Worm (Caenorhabditis elegans): ENCODE measurements around the gene B0281.5.

B0281.5 gene

DNA sequence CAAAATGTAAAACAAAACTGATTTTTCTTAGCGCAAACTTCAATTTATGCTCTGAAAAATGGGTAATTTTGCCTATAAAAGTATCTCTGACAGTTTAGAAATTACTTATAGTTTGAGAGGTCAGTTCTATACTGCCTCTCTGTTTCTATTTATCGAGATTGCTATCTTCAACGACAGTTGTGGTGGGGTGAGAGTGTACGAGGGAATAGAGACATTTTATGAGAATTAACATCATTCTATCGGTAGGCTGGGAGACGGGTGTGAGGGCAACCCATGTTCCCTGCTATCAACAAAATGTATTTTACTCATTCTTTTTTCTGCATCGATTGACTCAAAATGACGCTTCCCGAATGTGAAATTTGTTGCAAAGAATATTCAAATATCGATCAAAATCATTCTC is 19.3 kb upstream of the B0281.5 start, which contains the start of gene ZK1240.3 (continued):
- TF ChIP-seq lin-38 (GFP tag; IDR thresholded peaks at IDR 0.05) = no peak
- TF ChIP-seq cey-2 (tag; optimal IDR thresholded peaks at IDR 0.05; ENCODE audit: borderline replicate concordance, insufficient read depth) = no peak
- TF ChIP-seq dmd-6 (GFP tag; IDR thresholded peaks at IDR 0.05) = peak; percentile 69
- TF ChIP-seq dmd-9 (GFP tag; IDR thresholded peaks at IDR 0.05) = no peak
- peak; percentile 32 for TF ChIP-seq T20F7.1 (GFP tag; optimal IDR thresholded peaks at IDR 0.05)
- no peak for TF ChIP-seq nhr-10 (tag; optimal IDR thresholded peaks at IDR 0.05)
- TF ChIP-seq nhr-25 (tag; optimal IDR thresholded peaks at IDR 0.05; ENCODE audit: borderline replicate concordance, insufficient read depth) = no peak
- peak; percentile 80 for TF ChIP-seq aha-1 (tag)
- no peak for TF ChIP-seq zfp-3 (GFP tag; conservative IDR thresholded peaks at IDR 0.05)
- TF ChIP-seq daf-8 (GFP tag; IDR thresholded peaks at IDR 0.05) = no peak
- no peak for TF ChIP-seq nhr-237 (tag; optimal IDR thresholded peaks at IDR 0.05)
- no peak for TF ChIP-seq nhr-6 (tag; optimal IDR thresholded peaks at IDR 0.05)
- TF ChIP-seq ceh-28 (tag; optimal IDR thresholded peaks at IDR 0.05) = no peak
- no peak for TF ChIP-seq mxl-2 (GFP tag; conservative IDR thresholded peaks at IDR 0.05)
- TF ChIP-seq F49E8.2 (tag; optimal IDR thresholded peaks at IDR 0.05; ENCODE audit: borderline replicate concordance) = no peak
- no peak for TF ChIP-seq gei-8 (GFP tag; optimal IDR thresholded peaks at IDR 0.05)
- no peak for TF ChIP-seq set-16 (GFP tag; IDR thresholded peaks at IDR 0.05)
- TF ChIP-seq lim-7 (GFP tag; IDR thresholded peaks at IDR 0.05) = no peak
- no peak for TF ChIP-seq nhr-48 (tag; optimal IDR thresholded peaks at IDR 0.05)
- no peak for TF ChIP-seq spr-1 (tag; optimal IDR thresholded peaks at IDR 0.05)
- TF ChIP-seq nhr-76 (tag; optimal IDR thresholded peaks at IDR 0.05) = no peak
- peak; percentile 58 for TF ChIP-seq hlh-11 (tag; optimal IDR thresholded peaks at IDR 0.05)
- TF ChIP-seq rbr-2 (tag; optimal IDR thresholded peaks at IDR 0.05) = no peak
- TF ChIP-seq ztf-7 (tag; optimal IDR thresholded peaks at IDR 0.05) = no peak
- TF ChIP-seq nhr-111 (GFP tag; optimal IDR thresholded peaks at IDR 0.05) = no peak
- TF ChIP-seq unc-62 (GFP tag; optimal IDR thresholded peaks at IDR 0.05 in 1 of 2) = peak in 1 of 2 experiments; percentile 37
- TF ChIP-seq unc-62 (tag; optimal IDR thresholded peaks at IDR 0.05) = no peak
- no peak for TF ChIP-seq sdz-12 (GFP tag; optimal IDR thresholded peaks at IDR 0.05)
- TF ChIP-seq nhr-28 (tag; optimal IDR thresholded peaks at IDR 0.05) = peak; percentile 78
- no peak for TF ChIP-seq nhr-77 (tag; optimal IDR thresholded peaks at IDR 0.05)
- TF ChIP-seq lin-15B (tag; optimal IDR thresholded peaks at IDR 0.05) = no peak
- no peak for TF ChIP-seq aly-2 (tag; optimal IDR thresholded peaks at IDR 0.05)
- TF ChIP-seq hlh-30 (tag; optimal IDR thresholded peaks at IDR 0.05; ENCODE audit: insufficient read depth) = no peak
- TF ChIP-seq lir-3 (tag; optimal IDR thresholded peaks at IDR 0.05) = no peak
- no peak for TF ChIP-seq ZK337.2 (GFP tag; IDR thresholded peaks at IDR 0.05)
- TF ChIP-seq nhr-41 (GFP tag; IDR thresholded peaks at IDR 0.05) = peak; percentile 55; the same call in 1 of the 2 replicates
- peak; percentile 91 for TF ChIP-seq pqm-1 (tag; optimal IDR thresholded peaks at IDR 0.05)
- TF ChIP-seq saeg-2 (GFP tag; IDR thresholded peaks at IDR 0.05) = no peak
- no peak for TF ChIP-seq pha-4 (GFP tag; IDR thresholded peaks at IDR 0.05)
- TF ChIP-seq pha-4 (tag; optimal IDR thresholded peaks at IDR 0.05) = no peak
- TF ChIP-seq ces-1 (GFP tag; optimal IDR thresholded peaks at IDR 0.05) = no peak
- no peak for TF ChIP-seq mes-2 (tag; optimal IDR thresholded peaks at IDR 0.05; ENCODE audit: poor library complexity, severe bottlenecking)
- TF ChIP-seq arid-1 (GFP tag; conservative IDR thresholded peaks at IDR 0.05) = no peak
- no peak for TF ChIP-seq madf-5 (GFP tag; IDR thresholded peaks at IDR 0.05)
- no peak for TF ChIP-seq R02D3.7 (tag; optimal IDR thresholded peaks at IDR 0.05)
- TF ChIP-seq F37D6.2 (tag; optimal IDR thresholded peaks at IDR 0.05) = no peak
- 0 out of 2 replicates have a peak, but pooled peaks have one; percentile 48 for TF ChIP-seq php-3 (GFP tag; IDR thresholded peaks at IDR 0.05)
- no peak for TF ChIP-seq Y75B8A.6 (GFP tag; IDR thresholded peaks at IDR 0.05)
- TF ChIP-seq ctbp-1 (GFP tag; IDR thresholded peaks at IDR 0.05) = no peak
- peak; percentile 23 for TF ChIP-seq dve-1 (tag; optimal IDR thresholded peaks at IDR 0.05; ENCODE audit: insufficient read depth)
- no peak for TF ChIP-seq mdt-29 (GFP tag; IDR thresholded peaks at IDR 0.05)
- no peak for TF ChIP-seq Y105C5A.15 (GFP tag; IDR thresholded peaks at IDR 0.05)

Measured in whole organism, L4 larva.